Fruit fly (Drosophila melanogaster) whole organism, embryonic: Measurements from ENCODE around the gene T48.

Experiments used
- Abd-B ChIP-seq: fragments of 200-800 bp; sonication (Bioruptor generic); optimal IDR thresholded peaks from 2 replicates; lab custom pipeline; 2018; ENCODE audit warnings: missing biosample characterization, mild to moderate bottlenecking, missing genetic modification characterization, moderate library complexity
- Atf3 ChIP-seq: fragments of 200-800 bp; sonication (Bioruptor generic); optimal IDR thresholded peaks from 3 replicates; lab custom pipeline; 2016; ENCODE audit warnings: missing biosample characterization, missing genetic modification characterization
- CG2712 ChIP-seq: fragments of 200-800 bp; optimal IDR thresholded peaks from 3 replicates; lab custom pipeline; 2019; ENCODE audit warnings: missing biosample characterization, mild to moderate bottlenecking, missing genetic modification characterization, moderate library complexity
- bigmax ChIP-seq: fragments of 200-800 bp; sonication (Bioruptor generic); optimal IDR thresholded peaks from 2 replicates; lab custom pipeline; 2018; ENCODE audit warnings: missing biosample characterization, mild to moderate bottlenecking, missing genetic modification characterization
- en ChIP-seq: fragments of 200-800 bp; sonication (Bioruptor generic); optimal IDR thresholded peaks from 2 replicates; lab custom pipeline; 2016; ENCODE audit warnings: missing biosample characterization, missing genetic modification characterization
- hkb ChIP-seq, 2 experiments: fragments of 200-800 bp in 1 of 2; fragments of >200 bp in 1 of 2; sonication (Bioruptor generic) in 1 of 2; IDR thresholded peaks in 1 of 2; optimal IDR thresholded peaks in 1 of 2; 2 replicates each; pipeline versions ENCODE4 v1.3.6 to Lab custom; 2017 to 2022; ENCODE audit warnings: missing biosample characterization in 1 of 2, missing genetic modification characterization in 1 of 2
- run ChIP-seq: fragments of 200-800 bp; sonication (Bioruptor generic); optimal IDR thresholded peaks from 3 replicates; lab custom pipeline; 2018; ENCODE audit warnings: missing biosample characterization, mild to moderate bottlenecking, missing genetic modification characterization
- zfh1 ChIP-seq: fragments of 200-800 bp; sonication (Bioruptor generic); IDR thresholded peaks from 3 replicates; pipeline ENCODE4 v1.3.6; 2022; ENCODE audit warnings: missing biosample characterization, missing genetic modification characterization

DNA sequence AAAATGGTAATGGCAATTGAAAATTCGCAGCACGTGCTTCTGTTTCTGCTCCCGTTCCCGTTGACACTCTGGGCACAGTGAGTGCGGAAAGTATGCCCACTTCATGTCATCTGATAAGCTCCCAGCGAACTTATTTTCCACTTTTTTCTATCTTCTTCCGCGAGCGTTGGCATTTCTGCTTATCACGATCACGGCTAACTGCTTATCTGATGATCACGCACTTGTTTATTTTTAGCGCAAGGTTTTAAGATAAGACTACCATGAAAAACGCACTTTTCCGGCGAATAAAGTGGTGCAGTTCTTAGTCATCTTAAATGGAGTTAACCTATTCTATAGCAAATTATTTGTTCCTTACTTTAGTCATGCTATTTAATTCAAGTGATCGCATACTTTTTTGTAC lies 55.9 kb downstream of the T48 start:
- TF ChIP-seq hkb (optimal IDR thresholded peaks at IDR 0.05; lab: Kevin White, UChicago) (no peak), hkb (GFP tag; IDR thresholded peaks at IDR 0.05; lab: Robert Waterston, UW) (peak; percentile 31; the same call in 1 of the 2 replicates), Atf3 (GFP tag; lab: Kevin White, UChicago) (no peak), en (GFP tag; lab: Kevin White, UChicago) (no peak), run (tag; lab: Kevin White, UChicago) (no peak), CG2712 (tag; lab: Kevin White, UChicago) (peak; percentile 53), zfh1 (GFP tag; lab: Robert Waterston, UW) (0 out of 3 replicates have a peak, but pooled peaks have one; percentile 31), Abd-B (GFP tag; lab: Kevin White, UChicago) (no peak), bigmax (no peak)
